Worm (Caenorhabditis elegans): Measurements from ENCODE around the gene F49H12.7.

ce11 chrX:2110603-2111327 is 45.9 kb downstream of the F49H12.7 start:
- peak in 1 of 2 experiments; percentile 96 for TF ChIP-seq unc-62 (GFP tag; optimal IDR thresholded peaks at IDR 0.05 in 1 of 2)
- TF ChIP-seq unc-62 (tag; optimal IDR thresholded peaks at IDR 0.05), result no peak
- peak; percentile 73; the same call in 1 of the 2 replicates for TF ChIP-seq T26A8.4 (GFP tag; IDR thresholded peaks at IDR 0.05)
- TF ChIP-seq nhr-48 (tag; optimal IDR thresholded peaks at IDR 0.05), result no peak
- TF ChIP-seq vab-7 (GFP tag; IDR thresholded peaks at IDR 0.05), result no peak
- TF ChIP-seq zip-11 (GFP tag; IDR thresholded peaks at IDR 0.05), result no peak
- no peak for TF ChIP-seq nhr-25 (tag; optimal IDR thresholded peaks at IDR 0.05; ENCODE audit: borderline replicate concordance, insufficient read depth)
- no peak for TF ChIP-seq sdz-12 (GFP tag; optimal IDR thresholded peaks at IDR 0.05)
- no peak for TF ChIP-seq nhr-77 (tag; optimal IDR thresholded peaks at IDR 0.05)
- TF ChIP-seq R02D3.7 (tag; optimal IDR thresholded peaks at IDR 0.05), result no peak
- TF ChIP-seq pqm-1 (tag; optimal IDR thresholded peaks at IDR 0.05), result no peak
